Worm (Caenorhabditis elegans): ENCODE results near the gene F13E9.5.

DNA sequence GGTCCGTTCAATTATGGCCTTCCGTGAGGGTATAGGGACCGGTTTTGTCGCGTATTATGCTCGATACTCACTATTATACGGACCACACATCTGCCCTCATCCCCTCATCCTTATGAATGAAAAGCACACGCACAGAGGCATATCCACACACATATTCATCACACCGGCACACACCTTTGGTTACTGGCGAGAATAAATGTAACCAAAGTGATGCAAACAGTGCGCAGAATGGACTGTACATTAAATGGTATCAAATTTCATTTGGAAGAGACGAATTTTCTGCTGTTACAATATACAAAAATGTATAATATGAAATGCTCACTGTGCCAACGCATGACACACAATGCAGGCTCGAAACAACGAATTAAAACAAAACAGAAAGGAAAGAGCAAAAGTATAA is 14.5 kb downstream of the F13E9.5 start:
- no peak for TF ChIP-seq him-1 (tag; optimal IDR thresholded peaks at IDR 0.05)
- TF ChIP-seq W03F9.2 (tag; optimal IDR thresholded peaks at IDR 0.05) = no peak
- TF ChIP-seq dao-5 (tag; optimal IDR thresholded peaks at IDR 0.05) = no peak

All from whole organism, L4/young adult.